Fruit fly (Drosophila melanogaster): ENCODE data around the gene Sol1.

Gene Sol1

dm6 chr3R:12433764-12434163 is 47.7 kb downstream of the Sol1 start, which contains the start of the genes Aos1 and Srlp (continued):
- TF ChIP-seq Fer1 (GFP tag; optimal IDR thresholded peaks at IDR 0.05) (peak; percentile 65), sd (tag; optimal IDR thresholded peaks at IDR 0.05) (peak; percentile 58), HmgZ (tag; optimal IDR thresholded peaks at IDR 0.05) (peak; percentile 51), CG7372 (GFP tag; IDR thresholded peaks at IDR 0.05) (no peak), CG3407 (GFP tag; optimal IDR thresholded peaks at IDR 0.05) (no peak), Lim3 (GFP tag; IDR thresholded peaks at IDR 0.05) (no peak), scrt (GFP tag; optimal IDR thresholded peaks at IDR 0.05) (no peak), CG30403 (GFP tag; optimal IDR thresholded peaks at IDR 0.05) (peak; percentile 73), Drgx (GFP tag; IDR thresholded peaks at IDR 0.05) (no peak), CG32772 (GFP tag; IDR thresholded peaks at IDR 0.05) (no peak), B-H1 (GFP tag; IDR thresholded peaks at IDR 0.05) (no peak), CG7556 (GFP tag; optimal IDR thresholded peaks at IDR 0.05) (peak; percentile 40), sna (GFP tag; IDR thresholded peaks at IDR 0.05; ENCODE audit: partially characterized antibody) (no peak), CoRest (tag; optimal IDR thresholded peaks at IDR 0.05) (peak; percentile 83), pita (GFP tag; optimal IDR thresholded peaks at IDR 0.05) (no peak), ERR (GFP tag; optimal IDR thresholded peaks at IDR 0.05) (no peak), unc-4 (GFP tag; IDR thresholded peaks at IDR 0.05; ENCODE audit: partially characterized antibody) (peak; percentile 43; the same call in 1 of the 2 replicates), CG13424 (tag; optimal IDR thresholded peaks at IDR 0.05) (peak; percentile 73), vvl (GFP tag; IDR thresholded peaks at IDR 0.05) (no peak), CG10209 (GFP tag; optimal IDR thresholded peaks at IDR 0.05) (peak; percentile 34), Hmr (GFP tag; optimal IDR thresholded peaks at IDR 0.05) (no peak), Dad (GFP tag; optimal IDR thresholded peaks at IDR 0.05) (no peak), Doc3 (GFP tag; IDR thresholded peaks at IDR 0.05; ENCODE audit: partially characterized antibody) (no peak), MBD-R2 (GFP tag; IDR thresholded peaks at IDR 0.05) (peak; percentile 69), cas (GFP tag; IDR thresholded peaks at IDR 0.05) (no peak), Side (GFP tag; optimal IDR thresholded peaks at IDR 0.05) (no peak), CG13296 (GFP tag; optimal IDR thresholded peaks at IDR 0.05) (peak; percentile 54), CG17568 (GFP tag; optimal IDR thresholded peaks at IDR 0.05) (no peak), disco-r (GFP tag; optimal IDR thresholded peaks at IDR 0.05) (no peak), CG11695 (GFP tag; IDR thresholded peaks at IDR 0.05) (no peak), jigr1 (GFP tag; IDR thresholded peaks at IDR 0.05) (no peak), mld (GFP tag; IDR thresholded peaks at IDR 0.05; ENCODE audit: partially characterized antibody) (no peak), CG9817 (tag; optimal IDR thresholded peaks at IDR 0.05) (peak; percentile 69), trem (tag; optimal IDR thresholded peaks at IDR 0.05) (peak; percentile 99), pho (GFP tag; optimal IDR thresholded peaks at IDR 0.05) (no peak), hth (optimal IDR thresholded peaks at IDR 0.05) (no peak), lov (optimal IDR thresholded peaks at IDR 0.05) (no peak), lov (GFP tag; IDR thresholded peaks at IDR 0.05) (no peak), HLH3B (GFP tag; IDR thresholded peaks at IDR 0.05) (no peak), croc (GFP tag; conservative IDR thresholded peaks at IDR 0.05) (no peak), usp (GFP tag; optimal IDR thresholded peaks at IDR 0.05) (no peak), CG15011 (GFP tag; optimal IDR thresholded peaks at IDR 0.05) (no peak), CG10431 (GFP tag; optimal IDR thresholded peaks at IDR 0.05) (no peak), Hmx (GFP tag; optimal IDR thresholded peaks at IDR 0.05) (no peak), CrebB (tag; optimal IDR thresholded peaks at IDR 0.05) (no peak), Hr3 (GFP tag; optimal IDR thresholded peaks at IDR 0.05) (peak; percentile 66), wor (GFP tag; IDR thresholded peaks at IDR 0.05) (no peak), CG8478 (optimal IDR thresholded peaks at IDR 0.05) (no peak), CG10274 (GFP tag; optimal IDR thresholded peaks at IDR 0.05) (no peak), CG2875 (GFP tag; optimal IDR thresholded peaks at IDR 0.05) (no peak), ttk (GFP tag; IDR thresholded peaks at IDR 0.05) (no peak), CG5953 (GFP tag; IDR thresholded peaks at IDR 0.05) (no peak), Vsx1 (GFP tag; optimal IDR thresholded peaks at IDR 0.05) (no peak)

All from whole organism, embryonic.